Fruit fly (Drosophila melanogaster) whole organism, embryonic: Measurements from ENCODE around the gene CG33346.
A peak's percentile ranks its signal among the peaks of the same experiment; 100 is the strongest.

Experiments
- B-H1 ChIP-seq: fragments of 200-800 bp; sonication (Bioruptor generic); IDR thresholded peaks from 3 replicates; pipeline ENCODE4 v1.3.6; 2022; ENCODE audit warnings: missing biosample characterization, missing genetic modification characterization
- CG10147 ChIP-seq: fragments of 200-800 bp; sonication (Bioruptor generic); optimal IDR thresholded peaks from 2 replicates; lab custom pipeline; 2019; ENCODE audit warnings: missing biosample characterization, mild to moderate bottlenecking, missing genetic modification characterization, moderate library complexity
- CG10654 ChIP-seq: fragments of 200-800 bp; sonication (Bioruptor generic); optimal IDR thresholded peaks from 2 replicates; lab custom pipeline; 2016; ENCODE audit warnings: missing biosample characterization, missing genetic modification characterization
- CG12155 ChIP-seq: fragments of 200-800 bp; sonication (Bioruptor generic); optimal IDR thresholded peaks from 3 replicates; lab custom pipeline; 2016; ENCODE audit warnings: missing biosample characterization, missing genetic modification characterization
- CG12659 ChIP-seq: fragments of 200-800 bp; sonication (Bioruptor generic); optimal IDR thresholded peaks from 3 replicates; lab custom pipeline; 2017; ENCODE audit warnings: mild to moderate bottlenecking, missing biosample characterization, missing genetic modification reagents, missing genetic modification characterization
- CG12744 ChIP-seq: fragments of 200-800 bp; sonication (Bioruptor generic); optimal IDR thresholded peaks from 2 replicates; lab custom pipeline; 2016; ENCODE audit warnings: missing biosample characterization, missing genetic modification characterization
- CG14014 ChIP-seq: fragments of 200-800 bp; sonication (Bioruptor generic); IDR thresholded peaks from 2 replicates; pipeline ENCODE4 v1.3.6; 2022; ENCODE audit warnings: missing biosample characterization, missing genetic modification characterization
- CG14441 ChIP-seq: fragments of 200-800 bp; sonication (Bioruptor generic); IDR thresholded peaks from 2 replicates; pipeline ENCODE4 v1.3.6; 2022; ENCODE audit warnings: missing biosample characterization, missing genetic modification characterization
- CG15269 ChIP-seq: fragments of 200-800 bp; sonication (Bioruptor generic); optimal IDR thresholded peaks from 2 replicates; lab custom pipeline; 2018; ENCODE audit warnings: missing biosample characterization, mild to moderate bottlenecking, missing genetic modification characterization, moderate library complexity
- CG1529 ChIP-seq: fragments of 200-800 bp; sonication (Bioruptor generic); optimal IDR thresholded peaks from 3 replicates; lab custom pipeline; 2018; ENCODE audit warnings: missing biosample characterization, missing genetic modification characterization
- CG1647 ChIP-seq: fragments of 200-800 bp; sonication (Bioruptor generic); optimal IDR thresholded peaks from 3 replicates; lab custom pipeline; 2016; ENCODE audit warnings: missing biosample characterization, missing genetic modification characterization
- CG16779 ChIP-seq: fragments of 200-800 bp; sonication (Bioruptor generic); IDR thresholded peaks from 2 replicates; pipeline ENCODE4 v1.3.6; 2022; ENCODE audit warnings: missing biosample characterization, missing genetic modification characterization
- CG17568 ChIP-seq: fragments of 200-800 bp; sonication (Bioruptor generic); optimal IDR thresholded peaks from 2 replicates; lab custom pipeline; 2018; ENCODE audit warnings: missing biosample characterization, mild to moderate bottlenecking, missing genetic modification characterization, moderate library complexity
- CG30431 ChIP-seq: fragments of 200-800 bp; sonication (Bioruptor generic); optimal IDR thresholded peaks from 2 replicates; lab custom pipeline; 2017; ENCODE audit warnings: missing biosample characterization, missing genetic modification characterization
- CG3163 ChIP-seq: fragments of 200-800 bp; sonication (Bioruptor generic); optimal IDR thresholded peaks from 3 replicates; lab custom pipeline; 2016; ENCODE audit warnings: missing biosample characterization, missing genetic modification characterization
- CG7928 ChIP-seq: fragments of 200-800 bp; sonication (Bioruptor generic); optimal IDR thresholded peaks from 2 replicates; lab custom pipeline; 2017; ENCODE audit warnings: missing biosample characterization, mild to moderate bottlenecking, missing genetic modification characterization
- CHES-1-like ChIP-seq: fragments of 200-800 bp; sonication (Bioruptor generic); optimal IDR thresholded peaks from 2 replicates; lab custom pipeline; 2016; ENCODE audit warnings: missing biosample characterization, missing genetic modification characterization
- CTCF ChIP-seq: fragments of 200-800 bp; sonication (Bioruptor generic); optimal IDR thresholded peaks from 2 replicates; lab custom pipeline; 2017; ENCODE audit warnings: missing biosample characterization, mild to moderate bottlenecking, missing genetic modification characterization, moderate library complexity
- Chrac-16 ChIP-seq: fragments of 200-800 bp; sonication (Bioruptor generic); optimal IDR thresholded peaks from 3 replicates; lab custom pipeline; 2016; ENCODE audit warnings: missing biosample characterization, missing genetic modification characterization
- D19B ChIP-seq: fragments of 200-800 bp; sonication (Bioruptor generic); optimal IDR thresholded peaks from 2 replicates; lab custom pipeline; 2017; ENCODE audit warnings: missing biosample characterization, mild to moderate bottlenecking, missing genetic modification characterization
- Dip2 ChIP-seq: fragments of 200-800 bp; sonication (Bioruptor generic); IDR thresholded peaks from 2 replicates; pipeline ENCODE4 v1.3.6; 2022; ENCODE audit warnings: missing biosample characterization, missing genetic modification characterization
- Elba2 ChIP-seq: fragments of 200-800 bp; sonication (Bioruptor generic); optimal IDR thresholded peaks from 3 replicates; lab custom pipeline; 2016; ENCODE audit warnings: missing biosample characterization, missing genetic modification characterization
- HLH54F ChIP-seq: fragments of 200-800 bp; sonication (Bioruptor generic); optimal IDR thresholded peaks from 3 replicates; lab custom pipeline; 2016; ENCODE audit warnings: missing biosample characterization, missing genetic modification characterization
- Hmx ChIP-seq: fragments of 200-800 bp; sonication (Bioruptor generic); optimal IDR thresholded peaks from 2 replicates; lab custom pipeline; 2016; ENCODE audit warnings: missing biosample characterization, missing genetic modification characterization
- Hr3 ChIP-seq: fragments of 200-800 bp; sonication (Bioruptor generic); optimal IDR thresholded peaks from 3 replicates; lab custom pipeline; 2016; ENCODE audit warnings: missing biosample characterization, missing genetic modification characterization
- MTF-1 ChIP-seq: fragments of 200-800 bp; sonication (Bioruptor generic); optimal IDR thresholded peaks from 2 replicates; lab custom pipeline; 2018; ENCODE audit warnings: missing biosample characterization, mild to moderate bottlenecking, missing genetic modification characterization, borderline replicate concordance
- NK7.1 ChIP-seq: fragments of 200-800 bp; sonication (Bioruptor generic); optimal IDR thresholded peaks from 3 replicates; lab custom pipeline; 2016; ENCODE audit warnings: missing biosample characterization, missing genetic modification characterization
- NfI ChIP-seq: fragments of 200-800 bp; sonication (Bioruptor generic); optimal IDR thresholded peaks from 3 replicates; lab custom pipeline; 2018; ENCODE audit warnings: missing biosample characterization, mild to moderate bottlenecking, missing genetic modification characterization, moderate library complexity
- Sry-β ChIP-seq: fragments of 200-800 bp; sonication (Bioruptor generic); optimal IDR thresholded peaks from 2 replicates; lab custom pipeline; 2018; ENCODE audit warnings: missing biosample characterization, mild to moderate bottlenecking, missing genetic modification characterization, moderate library complexity
- Xrp1 ChIP-seq: fragments of 200-800 bp; sonication (Bioruptor generic); IDR thresholded peaks from 2 replicates; pipeline ENCODE4 v1.3.6; 2022; ENCODE audit warnings: missing biosample characterization, missing genetic modification characterization
- ac ChIP-seq: fragments of 200-800 bp; sonication (Bioruptor generic); optimal IDR thresholded peaks from 3 replicates; lab custom pipeline; 2017; ENCODE audit warnings: missing biosample characterization, mild to moderate bottlenecking, missing genetic modification characterization
- ase ChIP-seq: fragments of 200-800 bp; sonication (Bioruptor generic); IDR thresholded peaks from 3 replicates; pipeline ENCODE4 v1.3.6; 2022; ENCODE audit warnings: missing biosample characterization, missing genetic modification characterization
- bab2 ChIP-seq: fragments of 200-800 bp; sonication (Bioruptor generic); optimal IDR thresholded peaks from 2 replicates; lab custom pipeline; 2016; ENCODE audit warnings: missing biosample characterization, missing genetic modification characterization
- cad ChIP-seq: fragments of >200 bp; optimal IDR thresholded peaks from 2 replicates; lab custom pipeline; 2017; ENCODE audit warnings: missing biosample characterization, missing genetic modification characterization
- dan ChIP-seq: fragments of 200-800 bp; sonication (Bioruptor generic); IDR thresholded peaks from 2 replicates; pipeline ENCODE4 v1.3.6; 2022; ENCODE audit warnings: missing biosample characterization, missing genetic modification characterization
- dmrt99B ChIP-seq: fragments of 200-800 bp; sonication (Bioruptor generic); optimal IDR thresholded peaks from 2 replicates; lab custom pipeline; 2018; ENCODE audit warnings: missing biosample characterization, mild to moderate bottlenecking, missing genetic modification characterization, moderate library complexity
- dysf ChIP-seq: fragments of 200-800 bp; sonication (Bioruptor generic); IDR thresholded peaks from 3 replicates; pipeline ENCODE4 v1.3.6; 2022; ENCODE audit warnings: missing biosample characterization, missing genetic modification characterization
- exex ChIP-seq: fragments of 200-800 bp; sonication (Bioruptor generic); optimal IDR thresholded peaks from 4 replicates; lab custom pipeline; 2018; ENCODE audit warnings: missing biosample characterization, mild to moderate bottlenecking, missing genetic modification characterization, moderate library complexity
- fru ChIP-seq: fragments of >200 bp; optimal IDR thresholded peaks from 2 replicates; lab custom pipeline; 2017
- gfzf ChIP-seq: fragments of 200-800 bp; sonication (Bioruptor generic); optimal IDR thresholded peaks from 2 replicates; lab custom pipeline; 2016; ENCODE audit warnings: missing biosample characterization, mild to moderate bottlenecking, missing genetic modification characterization, moderate library complexity
- gsb-n ChIP-seq: fragments of 200-800 bp; sonication (Bioruptor generic); optimal IDR thresholded peaks from 3 replicates; lab custom pipeline; 2018; ENCODE audit warnings: missing biosample characterization, mild to moderate bottlenecking, missing genetic modification characterization
- ham ChIP-seq: fragments of 200-800 bp; sonication (Bioruptor generic); IDR thresholded peaks from 2 replicates; pipeline ENCODE4 v1.3.6; 2022; ENCODE audit warnings: missing biosample characterization, missing genetic modification characterization
- hkb ChIP-seq, 2 experiments: fragments of 200-800 bp in 1 of 2; fragments of >200 bp in 1 of 2; sonication (Bioruptor generic) in 1 of 2; IDR thresholded peaks in 1 of 2; optimal IDR thresholded peaks in 1 of 2; 2 replicates each; pipeline versions ENCODE4 v1.3.6 to Lab custom; 2017 to 2022; ENCODE audit warnings: missing biosample characterization in 1 of 2, missing genetic modification characterization in 1 of 2
- ken ChIP-seq: fragments of 200-800 bp; sonication (Bioruptor generic); IDR thresholded peaks from 3 replicates; pipeline ENCODE4 v1.3.6; 2022; ENCODE audit warnings: missing biosample characterization, missing genetic modification characterization
- nom ChIP-seq: fragments of 200-800 bp; sonication (Bioruptor generic); optimal IDR thresholded peaks from 2 replicates; lab custom pipeline; 2017; ENCODE audit warnings: missing biosample characterization, missing genetic modification characterization, mild to moderate bottlenecking, moderate library complexity, missing genetic modification reagents
- pita ChIP-seq: fragments of 200-800 bp; sonication (Bioruptor generic); optimal IDR thresholded peaks from 2 replicates; lab custom pipeline; 2017; ENCODE audit warnings: missing biosample characterization, mild to moderate bottlenecking, missing genetic modification characterization
- ranshi ChIP-seq: fragments of 200-800 bp; sonication (Bioruptor generic); IDR thresholded peaks from 2 replicates; pipeline ENCODE4 v1.3.6; 2022; ENCODE audit warnings: missing biosample characterization, missing genetic modification characterization
- repo ChIP-seq: fragments of 200-800 bp; sonication (Bioruptor generic); optimal IDR thresholded peaks from 2 replicates; lab custom pipeline; 2016; ENCODE audit warnings: missing biosample characterization, missing genetic modification characterization
- schlank ChIP-seq: fragments of 200-800 bp; sonication (Bioruptor generic); optimal IDR thresholded peaks from 2 replicates; lab custom pipeline; 2018; ENCODE audit warnings: missing biosample characterization, mild to moderate bottlenecking, missing genetic modification characterization
- sim ChIP-seq: fragments of 200-800 bp; sonication (Bioruptor generic); IDR thresholded peaks from 2 replicates; pipeline ENCODE4 v1.3.6; 2022; ENCODE audit warnings: missing biosample characterization, missing genetic modification characterization
- trem ChIP-seq: fragments of 200-800 bp; optimal IDR thresholded peaks from 3 replicates; lab custom pipeline; 2019; ENCODE audit warnings: missing biosample characterization, mild to moderate bottlenecking, missing genetic modification characterization, moderate library complexity
- tx ChIP-seq: fragments of 200-800 bp; sonication (Bioruptor generic); optimal IDR thresholded peaks from 2 replicates; lab custom pipeline; 2016; ENCODE audit warnings: missing biosample characterization, missing genetic modification characterization

CG33346 gene

dm6 chr3R:28631753-28632152, 37.3 kb upstream of the CG33346 start (continued):
- TF ChIP-seq CG16779 (no peak), schlank (tag; lab: Kevin White, UChicago) (no peak), B-H1 (no peak), dysf (GFP tag; lab: Robert Waterston, UW) (peak; percentile 38; the same call in 2 of the 3 replicates), NfI (peak; percentile 4), trem (tag; lab: Kevin White, UChicago) (peak; percentile 46), Hr3 (GFP tag; lab: Kevin White, UChicago) (peak; percentile 41), CG30431 (GFP tag; lab: Kevin White, UChicago) (peak; percentile 34), D19B (GFP tag; lab: Kevin White, UChicago) (no peak), Xrp1 (GFP tag; lab: Robert Waterston, UW) (peak; percentile 78), repo (GFP tag; lab: Kevin White, UChicago) (peak; percentile 13), bab2 (GFP tag; lab: Kevin White, UChicago) (peak; percentile 34), CG12155 (GFP tag; lab: Kevin White, UChicago) (peak; percentile 32), gfzf (GFP tag; lab: Kevin White, UChicago) (no peak), Chrac-16 (GFP tag; lab: Kevin White, UChicago) (peak; percentile 41), CG15269 (tag; lab: Kevin White, UChicago) (no peak), NK7.1 (GFP tag; lab: Kevin White, UChicago) (no peak), nom (GFP tag; lab: Kevin White, UChicago) (no peak), Dip2 (GFP tag; lab: Robert Waterston, UW) (no peak), Sry-β (GFP tag; lab: Kevin White, UChicago) (no peak), CG12659 (GFP tag; lab: Kevin White, UChicago) (no peak), CG10147 (GFP tag; lab: Kevin White, UChicago) (peak; percentile 27), CG17568 (no peak), CG14014 (GFP tag; lab: Robert Waterston, UW) (no peak), ac (GFP tag; lab: Kevin White, UChicago) (peak; percentile 34), hkb (optimal IDR thresholded peaks at IDR 0.05; lab: Kevin White, UChicago) (no peak), hkb (GFP tag; IDR thresholded peaks at IDR 0.05; lab: Robert Waterston, UW) (peak; percentile 50; the same call in 1 of the 2 replicates), CG1529 (no peak), CG1647 (GFP tag; lab: Kevin White, UChicago) (peak; percentile 3), ranshi (GFP tag; lab: Robert Waterston, UW) (peak; percentile 64; the same call in 1 of the 2 replicates), tx (GFP tag; lab: Kevin White, UChicago) (no peak), CG3163 (peak; percentile 26), CG14441 (peak; percentile 50), MTF-1 (GFP tag; lab: Kevin White, UChicago) (peak; percentile 46), CG10654 (GFP tag; lab: Kevin White, UChicago) (peak; percentile 51), gsb-n (peak; percentile 44), fru (lab: Kevin White, UChicago) (no peak), CG7928 (GFP tag; lab: Kevin White, UChicago) (no peak), HLH54F (GFP tag; lab: Kevin White, UChicago) (peak; percentile 16), ase (GFP tag; lab: Robert Waterston, UW) (peak; percentile 64; the same call in 1 of the 3 replicates), cad (GFP tag; lab: Kevin White, UChicago) (peak; percentile 89), ken (0 out of 3 replicates have a peak, but pooled peaks have one; percentile 60), dan (0 out of 2 replicates have a peak, but pooled peaks have one; percentile 36), Elba2 (peak; percentile 43), CHES-1-like (peak; percentile 4), exex (tag; lab: Kevin White, UChicago) (no peak), Hmx (no peak), pita (GFP tag; lab: Kevin White, UChicago) (no peak), sim (GFP tag; lab: Robert Waterston, UW) (no peak), CG12744 (GFP tag; lab: Kevin White, UChicago) (no peak), CTCF (GFP tag; lab: Kevin White, UChicago) (no peak), ham (GFP tag; lab: Robert Waterston, UW) (no peak), dmrt99B (tag; lab: Kevin White, UChicago) (peak; percentile 68)
